Fruit fly (Drosophila melanogaster): ENCODE results near the gene CG44325.

The CG44325 gene

dm6 chrX:9048385-9048750 lies 29.9 kb downstream of the CG44325 start (continued):
- TF ChIP-seq CG18262 (tag; optimal IDR thresholded peaks at IDR 0.05) = peak; percentile 2
- TF ChIP-seq CG16815 (GFP tag; optimal IDR thresholded peaks at IDR 0.05) = peak; percentile 19
- TF ChIP-seq CG6175 (GFP tag; IDR thresholded peaks at IDR 0.05) = no peak
- peak; percentile 28 for TF ChIP-seq CG8388 (GFP tag; optimal IDR thresholded peaks at IDR 0.05)
- TF ChIP-seq pb (GFP tag; optimal IDR thresholded peaks at IDR 0.05) = no peak
- no peak for TF ChIP-seq esg (GFP tag; conservative IDR thresholded peaks at IDR 0.05)
- TF ChIP-seq Scr (GFP tag; IDR thresholded peaks at IDR 0.05; ENCODE audit: partially characterized antibody) = no peak
- TF ChIP-seq CHES-1-like (GFP tag; optimal IDR thresholded peaks at IDR 0.05) = no peak
- no peak for TF ChIP-seq CG4404 (GFP tag; IDR thresholded peaks at IDR 0.05)
- no peak for TF ChIP-seq cato (GFP tag; optimal IDR thresholded peaks at IDR 0.05; ENCODE audit: borderline replicate concordance)
- no peak for TF ChIP-seq CG2129 (GFP tag; IDR thresholded peaks at IDR 0.05; ENCODE audit: partially characterized antibody)
- no peak for TF ChIP-seq aop (GFP tag; IDR thresholded peaks at IDR 0.05)
- no peak for TF ChIP-seq CG10366 (GFP tag; IDR thresholded peaks at IDR 0.05)
- TF ChIP-seq fd96Cb (tag; optimal IDR thresholded peaks at IDR 0.05) = peak; percentile 34
- TF ChIP-seq CG7271 (tag; optimal IDR thresholded peaks at IDR 0.05) = no peak
- TF ChIP-seq CG8281 (tag; optimal IDR thresholded peaks at IDR 0.05) = no peak
- peak; percentile 35 for TF ChIP-seq CoRest (tag; optimal IDR thresholded peaks at IDR 0.05)
- no peak for TF ChIP-seq bigmax (GFP tag; optimal IDR thresholded peaks at IDR 0.05)
- no peak for TF ChIP-seq CG4617 (GFP tag; optimal IDR thresholded peaks at IDR 0.05; ENCODE audit: borderline replicate concordance)
- TF ChIP-seq MBD-R2 (GFP tag; IDR thresholded peaks at IDR 0.05) = no peak
- TF ChIP-seq Oaz (GFP tag; IDR thresholded peaks at IDR 0.05) = no peak
- no peak for TF ChIP-seq CG4854 (GFP tag; optimal IDR thresholded peaks at IDR 0.05)
- TF ChIP-seq CG32532 (GFP tag; IDR thresholded peaks at IDR 0.05) = no peak
- no peak for TF ChIP-seq Med (GFP tag)
- TF ChIP-seq chm (GFP tag; IDR thresholded peaks at IDR 0.05) = no peak
- no peak for TF ChIP-seq CG3065 (GFP tag; optimal IDR thresholded peaks at IDR 0.05)
- TF ChIP-seq wek (GFP tag; optimal IDR thresholded peaks at IDR 0.05) = no peak
- TF ChIP-seq CG14965 (GFP tag; optimal IDR thresholded peaks at IDR 0.05; ENCODE audit: borderline replicate concordance) = no peak
- no peak for TF ChIP-seq CG8478 (optimal IDR thresholded peaks at IDR 0.05)
- TF ChIP-seq E2f1 (GFP tag; IDR thresholded peaks at IDR 0.05) = no peak
- no peak for TF ChIP-seq Nf-YA (GFP tag; IDR thresholded peaks at IDR 0.05)
- TF ChIP-seq Bteb2 (GFP tag; optimal IDR thresholded peaks at IDR 0.05) = no peak
- TF ChIP-seq CG8944 (GFP tag; optimal IDR thresholded peaks at IDR 0.05) = no peak
- TF ChIP-seq CG8924 (tag; optimal IDR thresholded peaks at IDR 0.05) = no peak
- TF ChIP-seq CG34376 (GFP tag; optimal IDR thresholded peaks at IDR 0.05) = no peak
- no peak for TF ChIP-seq Adf1 (GFP tag; IDR thresholded peaks at IDR 0.05)
- TF ChIP-seq CG17912 (GFP tag; optimal IDR thresholded peaks at IDR 0.05) = no peak
- no peak for TF ChIP-seq CG9727 (GFP tag; optimal IDR thresholded peaks at IDR 0.05)
- no peak for TF ChIP-seq B-H1 (GFP tag; IDR thresholded peaks at IDR 0.05)
- TF ChIP-seq NfI (GFP tag; optimal IDR thresholded peaks at IDR 0.05) = peak; percentile 10
- no peak for TF ChIP-seq tll (GFP tag; optimal IDR thresholded peaks at IDR 0.05)
- TF ChIP-seq Sry-β (GFP tag; optimal IDR thresholded peaks at IDR 0.05) = no peak
- no peak for TF ChIP-seq CG15601 (tag; optimal IDR thresholded peaks at IDR 0.05)
- no peak for TF ChIP-seq ac (GFP tag; optimal IDR thresholded peaks at IDR 0.05)
- TF ChIP-seq HHEX (GFP tag; optimal IDR thresholded peaks at IDR 0.05) = no peak
- no peak for TF ChIP-seq CG17802 (tag; optimal IDR thresholded peaks at IDR 0.05)
- TF ChIP-seq CG2889 (GFP tag; IDR thresholded peaks at IDR 0.05) = no peak
- peak in 1 of 2 experiments; percentile 59 for TF ChIP-seq bsh (GFP tag; optimal IDR thresholded peaks at IDR 0.05)
- TF ChIP-seq E2f2 (GFP tag; IDR thresholded peaks at IDR 0.05) = no peak
- TF ChIP-seq Dek (tag; optimal IDR thresholded peaks at IDR 0.05) = no peak
- no peak for TF ChIP-seq gce (GFP tag; IDR thresholded peaks at IDR 0.05)
- no peak for TF ChIP-seq CG10431 (GFP tag; optimal IDR thresholded peaks at IDR 0.05)

All from whole organism, embryonic.